Worm (Caenorhabditis elegans) whole organism, young adult: ENCODE results near the gene R04B5.7.

Experiments used
- B0019.2 ChIP-seq: fragments of 200-800 bp; sonication (Bioruptor generic); conservative IDR thresholded peaks from 2 replicates; pipeline ENCODE4 v1.3.6; 2022; ENCODE audit warnings: missing genetic modification reagents, missing genetic modification characterization, missing compliant biosample characterization
- C06A6.2 ChIP-seq: fragments of 200-800 bp; sonication (Bioruptor generic); conservative IDR thresholded peaks from 2 replicates; pipeline ENCODE4 v1.3.6; 2022; ENCODE audit warnings: missing genetic modification characterization, missing compliant biosample characterization
- C17E4.6 ChIP-seq: fragments of 200-800 bp; sonication (Bioruptor generic); IDR thresholded peaks from 2 replicates; pipeline ENCODE4 v1.3.6; 2022; ENCODE audit warnings: missing genetic modification reagents, missing genetic modification characterization, missing compliant biosample characterization
- F23B12.7 ChIP-seq: sonication (generic microtip); optimal IDR thresholded peaks from 2 replicates; lab custom pipeline; 2017; ENCODE audit warnings: missing genetic modification characterization, mild to moderate bottlenecking, missing compliant biosample characterization, antibody characterized with exemption, moderate library complexity; ENCODE audit not compliant: insufficient read depth
- F57A8.1 ChIP-seq: fragments of 200-800 bp; sonication (Bioruptor generic); optimal IDR thresholded peaks from 2 replicates; lab custom pipeline; 2018; ENCODE audit warnings: mild to moderate bottlenecking, missing genetic modification characterization, moderate library complexity, missing compliant biosample characterization
- K11D2.4 ChIP-seq: fragments of 200-800 bp; sonication (Bioruptor generic); IDR thresholded peaks from 2 replicates; pipeline ENCODE4 v1.3.6; 2022; ENCODE audit warnings: missing genetic modification reagents, missing genetic modification characterization, missing compliant biosample characterization
- Y53F4B.3 ChIP-seq: fragments of 200-800 bp; sonication (Bioruptor generic); IDR thresholded peaks from 2 replicates; pipeline ENCODE4 v1.3.6; 2022; ENCODE audit warnings: missing genetic modification reagents, missing genetic modification characterization, missing compliant biosample characterization
- akir-1 ChIP-seq: fragments of 200-800 bp; sonication (Bioruptor generic); optimal IDR thresholded peaks from 2 replicates; lab custom pipeline; 2018; ENCODE audit warnings: mild to moderate bottlenecking, missing genetic modification characterization, moderate library complexity, missing compliant biosample characterization
- bed-1 ChIP-seq: fragments of 200-800 bp; sonication (Bioruptor generic); IDR thresholded peaks from 2 replicates; pipeline ENCODE4 v1.3.6; 2022; ENCODE audit warnings: missing genetic modification reagents, missing genetic modification characterization, missing compliant biosample characterization
- bed-2 ChIP-seq: fragments of 200-800 bp; sonication (Bioruptor generic); IDR thresholded peaks from 2 replicates; pipeline ENCODE4 v1.3.6; 2022; ENCODE audit warnings: missing genetic modification reagents, missing genetic modification characterization, missing compliant biosample characterization
- ceh-100 ChIP-seq: fragments of 200-800 bp; sonication (Bioruptor generic); IDR thresholded peaks from 2 replicates; pipeline ENCODE4 v1.3.6; 2022; ENCODE audit warnings: missing genetic modification reagents, missing genetic modification characterization, missing compliant biosample characterization
- ceh-40 ChIP-seq: fragments of 200-800 bp; sonication (Bioruptor generic); IDR thresholded peaks from 2 replicates; pipeline ENCODE4 v1.3.6; 2022; ENCODE audit warnings: missing genetic modification characterization, missing compliant biosample characterization
- ceh-79 ChIP-seq: sonication (generic microtip); optimal IDR thresholded peaks from 2 replicates; lab custom pipeline; 2017; ENCODE audit warnings: mild to moderate bottlenecking, missing genetic modification characterization, missing compliant biosample characterization
- ceh-91 ChIP-seq: fragments of 200-800 bp; sonication (Bioruptor generic); IDR thresholded peaks from 2 replicates; pipeline ENCODE4 v1.3.6; 2022; ENCODE audit warnings: missing genetic modification reagents, missing genetic modification characterization, missing compliant biosample characterization
- dpff-1 ChIP-seq: sonication (generic microtip); optimal IDR thresholded peaks from 2 replicates; lab custom pipeline; 2017; ENCODE audit warnings: mild to moderate bottlenecking, missing genetic modification characterization, missing compliant biosample characterization
- ekl-4 ChIP-seq: fragments of 200-800 bp; sonication (Bioruptor generic); IDR thresholded peaks from 2 replicates; pipeline ENCODE4 v1.3.6; 2022; ENCODE audit warnings: missing genetic modification reagents, missing genetic modification characterization, missing compliant biosample characterization
- fkh-3 ChIP-seq: sonication (generic microtip); optimal IDR thresholded peaks from 2 replicates; lab custom pipeline; 2016; ENCODE audit warnings: mild to moderate bottlenecking, missing genetic modification characterization, missing compliant biosample characterization
- gei-17 ChIP-seq: fragments of 200-800 bp; sonication (Bioruptor generic); optimal IDR thresholded peaks from 2 replicates; lab custom pipeline; 2018; ENCODE audit warnings: mild to moderate bottlenecking, missing genetic modification characterization, missing compliant biosample characterization
- hlh-26 ChIP-seq: fragments of 200-800 bp; sonication (Bioruptor generic); conservative IDR thresholded peaks from 2 replicates; pipeline ENCODE4 v1.3.6; 2022; ENCODE audit warnings: missing genetic modification reagents, missing genetic modification characterization, missing compliant biosample characterization
- hmg-1.2 ChIP-seq: fragments of 200-800 bp; sonication (Bioruptor generic); IDR thresholded peaks from 2 replicates; pipeline ENCODE4 v1.3.6; 2022; ENCODE audit warnings: missing genetic modification reagents, missing genetic modification characterization, missing compliant biosample characterization
- hmg-20 ChIP-seq: fragments of 200-800 bp; sonication (Bioruptor generic); IDR thresholded peaks from 2 replicates; pipeline ENCODE4 v1.3.6; 2022; ENCODE audit warnings: missing genetic modification reagents, missing genetic modification characterization, missing compliant biosample characterization
- hrde-1 ChIP-seq: sonication (generic microtip); optimal IDR thresholded peaks from 2 replicates; lab custom pipeline; 2016; ENCODE audit warnings: missing genetic modification characterization, mild to moderate bottlenecking, missing compliant biosample characterization, moderate library complexity, missing genotype, missing genetic modification reagents, borderline replicate concordance
- let-607 ChIP-seq, 2 experiments: fragments of 200-800 bp in 1 of 2; sonication (Bioruptor generic) in 1 of 2; sonication (generic microtip) in 1 of 2; optimal IDR thresholded peaks; 2 replicates each; lab custom pipeline; 2016 to 2018; ENCODE audit warnings: mild to moderate bottlenecking in 2 of 2, missing compliant biosample characterization in 2 of 2, missing genetic modification characterization in 2 of 2, moderate library complexity in 2 of 2, missing genotype in 1 of 2
- lin-40 ChIP-seq: sonication (generic microtip); optimal IDR thresholded peaks from 2 replicates; lab custom pipeline; 2016; ENCODE audit warnings: missing genetic modification characterization, mild to moderate bottlenecking, missing compliant biosample characterization, missing genotype, missing genetic modification reagents
- lir-1 ChIP-seq: fragments of 200-800 bp; sonication (Bioruptor generic); conservative IDR thresholded peaks from 2 replicates; pipeline ENCODE4 v1.3.6; 2022; ENCODE audit warnings: missing genetic modification reagents, missing genetic modification characterization, missing compliant biosample characterization
- lsl-1 ChIP-seq: fragments of 200-800 bp; sonication (Bioruptor generic); optimal IDR thresholded peaks from 2 replicates; lab custom pipeline; 2018; ENCODE audit warnings: mild to moderate bottlenecking, missing genetic modification characterization, moderate library complexity, missing compliant biosample characterization
- madf-10 ChIP-seq: sonication (generic microtip); optimal IDR thresholded peaks from 2 replicates; lab custom pipeline; 2016; ENCODE audit warnings: mild to moderate bottlenecking, missing genetic modification characterization, missing compliant biosample characterization
- nfya-1 ChIP-seq: sonication (generic microtip); optimal IDR thresholded peaks from 2 replicates; lab custom pipeline; 2017; ENCODE audit warnings: antibody characterized with exemption, missing compliant biosample characterization, missing genetic modification characterization, borderline replicate concordance; ENCODE audit not compliant: insufficient read depth
- nfya-2 ChIP-seq: fragments of 200-800 bp; sonication (Bioruptor generic); IDR thresholded peaks from 2 replicates; pipeline ENCODE4 v1.3.6; 2022; ENCODE audit warnings: missing genetic modification reagents, missing genetic modification characterization, missing compliant biosample characterization
- nhr-179 ChIP-seq: sonication (generic microtip); optimal IDR thresholded peaks from 2 replicates; lab custom pipeline; 2016; ENCODE audit warnings: mild to moderate bottlenecking, missing genetic modification characterization, missing compliant biosample characterization
- repo-1 ChIP-seq: sonication (generic microtip); optimal IDR thresholded peaks from 2 replicates; lab custom pipeline; 2017; ENCODE audit warnings: mild to moderate bottlenecking, missing genetic modification characterization, missing compliant biosample characterization
- rpc-1 ChIP-seq, 2 experiments: fragments of 150-350 bp in 1 of 2; sonication (generic microtip) in 1 of 2; optimal IDR thresholded peaks; 2 replicates each; lab custom pipeline; 2014 to 2018; ENCODE audit warnings: missing biosample characterization in 1 of 2, missing genetic modification characterization in 1 of 2, missing genetic modification reagents in 1 of 2, missing genotype in 1 of 2
- snpc-3.4 ChIP-seq: sonication (generic microtip); optimal IDR thresholded peaks from 2 replicates; lab custom pipeline; 2017; ENCODE audit warnings: missing genetic modification characterization, mild to moderate bottlenecking, missing compliant biosample characterization, antibody characterized with exemption, moderate library complexity, missing genotype, missing genetic modification reagents
- sptf-2 ChIP-seq: fragments of 200-800 bp; sonication (Bioruptor generic); optimal IDR thresholded peaks from 2 replicates; lab custom pipeline; 2018; ENCODE audit warnings: mild to moderate bottlenecking, missing genetic modification characterization, missing compliant biosample characterization
- unc-130 ChIP-seq: sonication (generic microtip); optimal IDR thresholded peaks from 2 replicates; lab custom pipeline; 2016; ENCODE audit warnings: missing genetic modification reagents, missing genetic modification characterization, missing compliant biosample characterization
- zim-3 ChIP-seq: sonication (generic microtip); optimal IDR thresholded peaks from 2 replicates; lab custom pipeline; 2017; ENCODE audit warnings: mild to moderate bottlenecking, missing genetic modification characterization, moderate library complexity, missing compliant biosample characterization
- ztf-22 ChIP-seq: fragments of 200-800 bp; sonication (Bioruptor generic); optimal IDR thresholded peaks from 2 replicates; lab custom pipeline; 2018; ENCODE audit warnings: mild to moderate bottlenecking, missing genetic modification characterization, moderate library complexity, missing compliant biosample characterization
- ztf-3 ChIP-seq: fragments of 200-800 bp; sonication (Bioruptor generic); optimal IDR thresholded peaks from 2 replicates; lab custom pipeline; 2018; ENCODE audit warnings: mild to moderate bottlenecking, missing genetic modification characterization, missing compliant biosample characterization

R04B5.7 gene

ce11 chrV:10117465-10117864 lies 27.1 kb upstream of the R04B5.7 start, which contains the start of gene C08B6.5:
Gene C08B6.5 (plus strand): TSS chrV:10117765.
- no peak for TF ChIP-seq ceh-40 (GFP tag; lab: Robert Waterston, UW)
- TF ChIP-seq hmg-1.2 (GFP tag; lab: Robert Waterston, UW), result no peak
- no peak for TF ChIP-seq nhr-179 (tag; lab: Kevin White, UChicago)
- TF ChIP-seq Y53F4B.3 (GFP tag; lab: Robert Waterston, UW), result no peak
- no peak for TF ChIP-seq ceh-100 (GFP tag; lab: Robert Waterston, UW)
- TF ChIP-seq F23B12.7, result no peak
- TF ChIP-seq snpc-3.4 (tag; lab: Kevin White, UChicago), result no peak
- no peak for TF ChIP-seq ztf-22 (GFP tag; lab: Kevin White, UChicago)
- no peak for TF ChIP-seq let-607 (tag; optimal IDR thresholded peaks at IDR 0.05; lab: Kevin White, UChicago)
- no peak for TF ChIP-seq madf-10 (tag; lab: Kevin White, UChicago)
- TF ChIP-seq C06A6.2 (GFP tag; lab: Robert Waterston, UW), result no peak
- no peak for TF ChIP-seq zim-3 (tag; lab: Kevin White, UChicago)
- TF ChIP-seq ekl-4 (GFP tag; lab: Robert Waterston, UW), result no peak
- TF ChIP-seq akir-1 (GFP tag; lab: Kevin White, UChicago), result no peak
- TF ChIP-seq lsl-1 (GFP tag; lab: Kevin White, UChicago), result no peak
- TF ChIP-seq dpff-1 (tag; lab: Kevin White, UChicago), result no peak

ce11 chrV:10114329-10114728 lies 24.0 kb upstream of the R04B5.7 start, which contains the start of gene cht-5:
Gene cht-5 (plus strand): TSS chrV:10114629.
- TF ChIP-seq nfya-2 (GFP tag; lab: Robert Waterston, UW) (no peak), nfya-1 (tag; lab: Kevin White, UChicago) (no peak), bed-1 (GFP tag; lab: Robert Waterston, UW) (no peak), lir-1 (GFP tag; lab: Robert Waterston, UW) (no peak), gei-17 (GFP tag; lab: Kevin White, UChicago) (no peak), hmg-20 (GFP tag; lab: Robert Waterston, UW) (no peak), K11D2.4 (no peak), let-607 (tag; optimal IDR thresholded peaks at IDR 0.05; lab: Kevin White, UChicago) (no peak), repo-1 (tag; lab: Kevin White, UChicago) (no peak), hlh-26 (GFP tag; lab: Robert Waterston, UW) (no peak), ceh-91 (GFP tag; lab: Robert Waterston, UW) (no peak), fkh-3 (tag; lab: Kevin White, UChicago) (no peak), C06A6.2 (GFP tag; lab: Robert Waterston, UW) (no peak), lin-40 (tag; lab: Kevin White, UChicago) (no peak), bed-2 (no peak), hrde-1 (tag; lab: Kevin White, UChicago) (no peak), C17E4.6 (no peak), F57A8.1 (GFP tag; lab: Kevin White, UChicago) (no peak), sptf-2 (GFP tag; lab: Kevin White, UChicago) (no peak)
- TF ChIP-seq, all 124 proteins: peak for 0

- TF ChIP-seq B0019.2 (no peak), lir-1 (GFP tag; lab: Robert Waterston, UW) (no peak), ztf-3 (GFP tag; lab: Kevin White, UChicago) (no peak), unc-130 (GFP tag; lab: Kevin White, UChicago) (no peak), rpc-1 (optimal IDR thresholded peaks at IDR 0.05; lab: Kevin White, UChicago) (no peak), rpc-1 (tag; optimal IDR thresholded peaks at IDR 0.05; lab: Kevin White, UChicago) (no peak), ceh-79 (tag; lab: Kevin White, UChicago) (no peak)
- TF ChIP-seq, all 124 proteins: peak for 0
These were observed 21.8 kb upstream of the R04B5.7 start, which contains the start of gene C08B6.3 for ce11 chrV:10112187-10112586. Gene C08B6.3 (minus strand): TSS chrV:10112287.
